Worm (Caenorhabditis elegans) whole organism, early embryonic: ENCODE results near the gene ceh-16.

Experiments
- B0310.2 ChIP-seq: sonication (generic microtip); optimal IDR thresholded peaks from 2 replicates; lab custom pipeline; 2016; ENCODE audit warnings: mild to moderate bottlenecking, missing genetic modification characterization, missing compliant biosample characterization
- aly-1 ChIP-seq: sonication (generic microtip); optimal IDR thresholded peaks from 2 replicates; lab custom pipeline; 2016; ENCODE audit warnings: missing genetic modification characterization, missing compliant biosample characterization
- ama-1 ChIP-seq: fragments of 150-350 bp; optimal IDR thresholded peaks from 2 replicates; lab custom pipeline; 2014
- ceh-36 ChIP-seq: sonication (generic microtip); optimal IDR thresholded peaks from 2 replicates; lab custom pipeline; 2016; ENCODE audit warnings: missing genetic modification characterization, inconsistent platforms, missing compliant biosample characterization
- hnd-1 ChIP-seq: sonication (generic microtip); optimal IDR thresholded peaks from 2 replicates; lab custom pipeline; 2016; ENCODE audit warnings: missing genetic modification characterization, missing compliant biosample characterization
- pes-1 ChIP-seq: fragments of 200-800 bp; sonication (Bioruptor generic); IDR thresholded peaks from 2 replicates; pipeline ENCODE4 v1.3.6; 2022; ENCODE audit warnings: missing genetic modification reagents, missing genetic modification characterization, missing compliant biosample characterization
- sea-1 ChIP-seq: fragments of 200-800 bp; sonication (Bioruptor generic); conservative IDR thresholded peaks from 2 replicates; pipeline ENCODE4 v1.3.6; 2022; ENCODE audit warnings: missing genetic modification characterization, missing compliant biosample characterization

- TF ChIP-seq sea-1 (GFP tag; lab: Robert Waterston, UW) (no peak), B0310.2 (tag; lab: Kevin White, UChicago) (no peak), ama-1 (lab: Kevin White, UChicago) (no peak), hnd-1 (tag; lab: Kevin White, UChicago) (no peak), pes-1 (GFP tag; lab: Robert Waterston, UW) (no peak), ceh-36 (tag; lab: Kevin White, UChicago) (no peak), aly-1 (tag; lab: Kevin White, UChicago) (no peak)
These were observed 34.4 kb downstream of the ceh-16 start for ce11 chrIII:8656957-8657356.
